Fruit fly (Drosophila melanogaster): Measurements from ENCODE around the gene dpr19.

dpr19 gene

DNA sequence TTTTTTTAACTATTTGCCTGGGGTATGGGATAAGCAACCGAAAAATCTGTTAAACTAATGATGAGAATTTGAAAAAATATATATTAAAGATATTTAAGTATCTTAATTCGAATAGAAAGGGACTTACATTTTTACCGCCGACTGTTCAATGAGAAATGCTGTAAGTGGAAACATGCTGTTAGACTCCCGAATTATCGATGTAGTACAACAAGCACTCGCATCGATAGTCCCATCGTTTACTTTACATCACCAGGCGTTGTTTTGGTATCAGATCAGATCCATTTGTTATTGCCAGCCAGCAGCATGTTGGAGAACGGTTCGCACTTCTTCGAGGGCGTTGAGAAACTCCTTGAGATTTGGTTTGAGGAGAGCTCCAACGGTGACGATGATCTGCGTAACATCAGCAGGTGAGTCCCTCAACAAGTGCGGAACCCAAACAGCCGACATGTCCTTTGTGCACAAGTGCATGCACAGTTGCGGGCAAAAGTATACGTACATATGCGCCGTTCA is 36.7 kb upstream of the dpr19 start, which contains the start of gene SamDC (continued):
- TF ChIP-seq Lim3 (GFP tag; IDR thresholded peaks at IDR 0.05) = no peak
- peak; percentile 17 for TF ChIP-seq Sox100B (GFP tag; optimal IDR thresholded peaks at IDR 0.05)
- TF ChIP-seq Kr (GFP tag; optimal IDR thresholded peaks at IDR 0.05) = no peak
- TF ChIP-seq lola (GFP tag; optimal IDR thresholded peaks at IDR 0.05) = peak in 2 of 3 experiments; percentile 24 to 98
- TF ChIP-seq toy (GFP tag; IDR thresholded peaks at IDR 0.05) = no peak
- no peak for TF ChIP-seq ERR (GFP tag; optimal IDR thresholded peaks at IDR 0.05)
- peak; percentile 63 for TF ChIP-seq Ada2b (GFP tag; IDR thresholded peaks at IDR 0.05)
- no peak for TF ChIP-seq da (GFP tag; optimal IDR thresholded peaks at IDR 0.05)
- no peak for TF ChIP-seq Elba2 (GFP tag; optimal IDR thresholded peaks at IDR 0.05)
- TF ChIP-seq CG11093 (GFP tag; IDR thresholded peaks at IDR 0.05) = no peak
- TF ChIP-seq CG6654 (GFP tag; optimal IDR thresholded peaks at IDR 0.05) = no peak
- peak; percentile 49; the same call in 1 of the 2 replicates for TF ChIP-seq CG31441 (GFP tag; IDR thresholded peaks at IDR 0.05)
- peak; percentile 98 for TF ChIP-seq ssp (GFP tag; IDR thresholded peaks at IDR 0.05)
- no peak for TF ChIP-seq gcm2 (GFP tag; optimal IDR thresholded peaks at IDR 0.05)
- TF ChIP-seq br (optimal IDR thresholded peaks at IDR 0.05) = no peak
- TF ChIP-seq CG6813 (GFP tag; optimal IDR thresholded peaks at IDR 0.05) = peak; percentile 46
- no peak for TF ChIP-seq shn (GFP tag; optimal IDR thresholded peaks at IDR 0.05)
- TF ChIP-seq bbx (GFP tag; IDR thresholded peaks at IDR 0.05; ENCODE audit: partially characterized antibody) = peak; percentile 86
- TF ChIP-seq CG10979 (tag; optimal IDR thresholded peaks at IDR 0.05) = peak; percentile 16
- no peak for TF ChIP-seq Gsc (GFP tag; IDR thresholded peaks at IDR 0.05)
- no peak for TF ChIP-seq fd102C (GFP tag; optimal IDR thresholded peaks at IDR 0.05)
- TF ChIP-seq zen2 (GFP tag; IDR thresholded peaks at IDR 0.05; ENCODE audit: partially characterized antibody) = no peak; the same call in 2 of the 3 replicates
- peak; percentile 57; the same call in 1 of the 2 replicates for TF ChIP-seq CG2129 (GFP tag; IDR thresholded peaks at IDR 0.05; ENCODE audit: partially characterized antibody)
- no peak for TF ChIP-seq Atf-2 (GFP tag; optimal IDR thresholded peaks at IDR 0.05)
- no peak for TF ChIP-seq CG17912 (GFP tag; optimal IDR thresholded peaks at IDR 0.05)
- TF ChIP-seq CG13123 (GFP tag; optimal IDR thresholded peaks at IDR 0.05) = peak; percentile 12
- TF ChIP-seq CG4854 (GFP tag; optimal IDR thresholded peaks at IDR 0.05) = no peak
- TF ChIP-seq CG14667 (GFP tag; IDR thresholded peaks at IDR 0.05) = no peak
- no peak for TF ChIP-seq CG8478 (optimal IDR thresholded peaks at IDR 0.05)
- peak; percentile 42 for TF ChIP-seq Ets97D (GFP tag; optimal IDR thresholded peaks at IDR 0.05)
- peak; percentile 54 for TF ChIP-seq mam (GFP tag; optimal IDR thresholded peaks at IDR 0.05)
- TF ChIP-seq z (GFP tag; IDR thresholded peaks at IDR 0.05) = no peak
- peak; percentile 73; the same call in 2 of the 3 replicates for TF ChIP-seq hb (GFP tag; IDR thresholded peaks at IDR 0.05; ENCODE audit: partially characterized antibody)
- no peak for TF ChIP-seq CG11247 (GFP tag; IDR thresholded peaks at IDR 0.05)
- TF ChIP-seq insv (GFP tag; optimal IDR thresholded peaks at IDR 0.05) = peak in 1 of 2 experiments; percentile 31
- TF ChIP-seq Mrtf (GFP tag; IDR thresholded peaks at IDR 0.05) = no peak
- peak; percentile 40 to 60 for TF ChIP-seq Hr51 (GFP tag; optimal IDR thresholded peaks at IDR 0.05)
- TF ChIP-seq CrebB (tag; optimal IDR thresholded peaks at IDR 0.05) = peak; percentile 18
- TF ChIP-seq cg (GFP tag; optimal IDR thresholded peaks at IDR 0.05) = no peak
- peak; percentile 5 for TF ChIP-seq Myb (GFP tag; optimal IDR thresholded peaks at IDR 0.05)
- TF ChIP-seq Hr3 (GFP tag; optimal IDR thresholded peaks at IDR 0.05) = peak; percentile 37
- TF ChIP-seq CG12219 (GFP tag; optimal IDR thresholded peaks at IDR 0.05) = no peak
- TF ChIP-seq gcm (GFP tag; optimal IDR thresholded peaks at IDR 0.05) = no peak
- TF ChIP-seq CG33213 (GFP tag; optimal IDR thresholded peaks at IDR 0.05) = peak; percentile 34
- peak; percentile 45 for TF ChIP-seq caup (GFP tag; optimal IDR thresholded peaks at IDR 0.05; ENCODE audit: severe bottlenecking)
- TF ChIP-seq CG10654 (GFP tag; optimal IDR thresholded peaks at IDR 0.05) = peak; percentile 14
- TF ChIP-seq kah (GFP tag; optimal IDR thresholded peaks at IDR 0.05) = no peak
- peak; percentile 73 for TF ChIP-seq CG11504 (tag; optimal IDR thresholded peaks at IDR 0.05)
- no peak for TF ChIP-seq gce (GFP tag; IDR thresholded peaks at IDR 0.05)
- TF ChIP-seq gem (tag; optimal IDR thresholded peaks at IDR 0.05) = peak; percentile 76
- no peak for TF ChIP-seq ac (GFP tag; optimal IDR thresholded peaks at IDR 0.05)
